Fruit fly (Drosophila melanogaster): ENCODE data around the gene Argk2.

The Argk2 gene

DNA sequence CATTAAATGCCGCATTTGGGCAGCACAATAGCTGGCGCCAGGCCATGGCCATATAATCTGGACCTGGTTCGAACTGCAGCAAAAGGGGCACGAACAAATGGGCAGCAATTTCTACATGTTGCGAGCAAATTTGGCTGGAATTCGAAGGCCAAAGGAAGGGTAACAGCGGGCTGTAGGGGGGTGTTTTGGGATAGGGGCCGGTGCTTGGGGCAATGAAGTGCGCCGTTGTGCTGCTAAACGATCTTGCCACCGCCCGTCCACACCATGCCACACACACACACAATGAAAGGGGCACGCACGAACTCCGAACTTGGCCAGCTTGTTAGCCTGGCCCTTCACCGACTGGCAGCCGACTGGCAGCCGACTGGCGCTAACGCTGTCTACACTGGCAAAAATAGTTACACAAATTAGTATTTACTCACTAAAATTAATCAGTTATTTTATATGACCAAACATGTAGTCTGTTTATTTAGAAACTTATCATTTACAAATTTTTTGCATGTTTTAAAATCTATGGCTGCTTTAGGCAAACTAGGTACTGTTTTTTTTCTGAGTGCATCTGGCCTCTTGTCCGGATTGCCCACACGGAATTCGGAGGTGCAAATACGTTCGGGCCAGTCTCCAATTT, 13.1 kb upstream of the Argk2 start (continued):
- no peak for TF ChIP-seq pzg (GFP tag; optimal IDR thresholded peaks at IDR 0.05)
- TF ChIP-seq B-H1 (GFP tag; IDR thresholded peaks at IDR 0.05) = no peak
- TF ChIP-seq run (tag; optimal IDR thresholded peaks at IDR 0.05) = no peak
- no peak for TF ChIP-seq CG9817 (tag; optimal IDR thresholded peaks at IDR 0.05)
- TF ChIP-seq CG9437 (GFP tag; optimal IDR thresholded peaks at IDR 0.05) = no peak
- TF ChIP-seq CG1647 (GFP tag; optimal IDR thresholded peaks at IDR 0.05) = peak; percentile 35
- no peak for TF ChIP-seq odd (GFP tag; optimal IDR thresholded peaks at IDR 0.05)
- no peak for TF ChIP-seq B-H2 (GFP tag; optimal IDR thresholded peaks at IDR 0.05)
- no peak for TF ChIP-seq NFAT (GFP tag; IDR thresholded peaks at IDR 0.05)
- no peak for TF ChIP-seq CG9797 (GFP tag; optimal IDR thresholded peaks at IDR 0.05)
- no peak for TF ChIP-seq luna (GFP tag; optimal IDR thresholded peaks at IDR 0.05)
- 0 out of 3 replicates have a peak, but pooled peaks have one; percentile 35 for TF ChIP-seq CG2199 (GFP tag; IDR thresholded peaks at IDR 0.05)
- no peak for TF ChIP-seq CG8478 (optimal IDR thresholded peaks at IDR 0.05)
- no peak for TF ChIP-seq D19B (GFP tag; optimal IDR thresholded peaks at IDR 0.05)
- TF ChIP-seq CTCF (GFP tag; optimal IDR thresholded peaks at IDR 0.05) = no peak
- TF ChIP-seq D19A (tag; optimal IDR thresholded peaks at IDR 0.05) = peak; percentile 78
- peak; percentile 86 for TF ChIP-seq CG4820 (GFP tag; optimal IDR thresholded peaks at IDR 0.05)
- TF ChIP-seq abd-A (tag; optimal IDR thresholded peaks at IDR 0.05) = no peak
- no peak for TF ChIP-seq Dref (GFP tag; IDR thresholded peaks at IDR 0.05)
- peak; percentile 31 for TF ChIP-seq Camta (GFP tag; optimal IDR thresholded peaks at IDR 0.05)
- peak; percentile 28 for TF ChIP-seq BtbVII (GFP tag; optimal IDR thresholded peaks at IDR 0.05)
- no peak for TF ChIP-seq Hmr (GFP tag; optimal IDR thresholded peaks at IDR 0.05)
- no peak for TF ChIP-seq CG2875 (GFP tag; optimal IDR thresholded peaks at IDR 0.05)
- no peak for TF ChIP-seq mld (GFP tag; IDR thresholded peaks at IDR 0.05; ENCODE audit: partially characterized antibody)
- TF ChIP-seq Oli (tag; optimal IDR thresholded peaks at IDR 0.05) = peak; percentile 63
- no peak for TF ChIP-seq GATAe (GFP tag; conservative IDR thresholded peaks at IDR 0.05)
- TF ChIP-seq bbx (GFP tag; IDR thresholded peaks at IDR 0.05; ENCODE audit: partially characterized antibody) = no peak
- peak; percentile 77 for TF ChIP-seq CG17829 (tag; optimal IDR thresholded peaks at IDR 0.05)
- TF ChIP-seq nmo (GFP tag; optimal IDR thresholded peaks at IDR 0.05) = peak; percentile 66
- TF ChIP-seq fru (optimal IDR thresholded peaks at IDR 0.05) = no peak
- no peak for TF ChIP-seq CG2116 (GFP tag; optimal IDR thresholded peaks at IDR 0.05)
- TF ChIP-seq CG4404 (GFP tag; IDR thresholded peaks at IDR 0.05) = peak; percentile 78
- TF ChIP-seq CG17802 (tag; optimal IDR thresholded peaks at IDR 0.05) = peak; percentile 0
- no peak for TF ChIP-seq Lpt (GFP tag; optimal IDR thresholded peaks at IDR 0.05)
- no peak for TF ChIP-seq Dfd (GFP tag; optimal IDR thresholded peaks at IDR 0.05)
- TF ChIP-seq aop (GFP tag; IDR thresholded peaks at IDR 0.05) = no peak
- no peak; the same call in 1 of the 2 replicates for TF ChIP-seq sob (GFP tag; IDR thresholded peaks at IDR 0.05)
- TF ChIP-seq yki (optimal IDR thresholded peaks at IDR 0.05) = no peak
- no peak for TF ChIP-seq Bdp1 (GFP tag; optimal IDR thresholded peaks at IDR 0.05)
- TF ChIP-seq gt (GFP tag; IDR thresholded peaks at IDR 0.05) = no peak
- peak; percentile 48 for TF ChIP-seq Six4 (GFP tag; optimal IDR thresholded peaks at IDR 0.05)
- TF ChIP-seq CG8924 (tag; optimal IDR thresholded peaks at IDR 0.05) = peak; percentile 45
- TF ChIP-seq CG4707 (GFP tag; optimal IDR thresholded peaks at IDR 0.05) = peak; percentile 4
- TF ChIP-seq trh (GFP tag; optimal IDR thresholded peaks at IDR 0.05) = peak; percentile 7
- TF ChIP-seq CG4360 (GFP tag; IDR thresholded peaks at IDR 0.05) = peak; percentile 25; the same call in 1 of the 2 replicates
- peak; percentile 50 for TF ChIP-seq az2 (GFP tag; optimal IDR thresholded peaks at IDR 0.05)
- peak; percentile 54 for TF ChIP-seq CG33213 (GFP tag; optimal IDR thresholded peaks at IDR 0.05)
- peak; percentile 0 for TF ChIP-seq CG1603 (tag; optimal IDR thresholded peaks at IDR 0.05)
- TF ChIP-seq maf-S (GFP tag; optimal IDR thresholded peaks at IDR 0.05) = no peak
- TF ChIP-seq CG15696 (tag; optimal IDR thresholded peaks at IDR 0.05) = peak; percentile 73
- peak; percentile 57; the same call in 1 of the 2 replicates for TF ChIP-seq Ada2b (GFP tag; IDR thresholded peaks at IDR 0.05)
- no peak for TF ChIP-seq zfh2 (GFP tag; optimal IDR thresholded peaks at IDR 0.05)
- no peak for TF ChIP-seq en (GFP tag; optimal IDR thresholded peaks at IDR 0.05)
